Worm (Caenorhabditis elegans) whole organism, midembryonic: Measurements from ENCODE around the gene tag-123.

Experiments used
- cog-1 ChIP-seq: sonication (generic microtip); optimal IDR thresholded peaks from 2 replicates; lab custom pipeline; 2016; ENCODE audit warnings: missing genetic modification characterization, missing compliant biosample characterization
- klf-2 ChIP-seq: fragments of 200-800 bp; sonication (Bioruptor generic); conservative IDR thresholded peaks from 2 replicates; pipeline ENCODE4 v1.3.6; 2022; ENCODE audit warnings: missing genetic modification reagents, missing genetic modification characterization, missing compliant biosample characterization
- ref-1 ChIP-seq: fragments of 200-800 bp; sonication (Bioruptor generic); conservative IDR thresholded peaks from 2 replicates; pipeline ENCODE4 v1.3.6; 2022; ENCODE audit warnings: missing genetic modification reagents, missing genetic modification characterization, missing compliant biosample characterization
- ztf-29 ChIP-seq: fragments of 200-800 bp; sonication (Bioruptor generic); IDR thresholded peaks from 2 replicates; pipeline ENCODE4 v1.3.6; 2022; ENCODE audit warnings: missing genetic modification reagents, missing genetic modification characterization, missing compliant biosample characterization

DNA sequence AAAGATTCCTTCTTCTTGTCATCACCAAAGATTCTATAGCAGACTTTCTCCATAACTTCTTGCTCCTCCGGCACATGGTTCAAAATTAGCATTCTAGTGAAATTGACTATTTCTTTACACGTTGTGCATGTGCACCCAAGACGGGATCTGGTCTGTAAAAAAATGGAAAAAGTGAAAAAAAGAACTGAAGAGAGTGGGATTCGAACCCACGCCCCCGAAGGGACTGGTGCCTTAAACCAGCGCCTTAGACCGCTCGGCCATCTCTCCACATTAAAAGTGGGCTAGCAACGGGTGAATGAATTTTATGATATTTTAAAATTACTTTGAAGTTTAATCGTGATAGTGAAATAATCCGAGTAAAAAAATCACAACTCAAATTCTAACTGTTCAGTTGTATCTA lies 4.1 kb downstream of the tag-123 start:
- no peak for TF ChIP-seq ztf-29
- TF ChIP-seq ref-1 (GFP tag; lab: Robert Waterston, UW) = no peak
- no peak for TF ChIP-seq cog-1
- no peak for TF ChIP-seq klf-2 (GFP tag; lab: Robert Waterston, UW)
